Fruit fly (Drosophila melanogaster) whole organism, adult: ENCODE measurements around the gene Nfs1.

Source experiments
- CG11617 ChIP-seq: fragments of 200-800 bp; sonication (Bioruptor generic); optimal IDR thresholded peaks from 2 replicates; lab custom pipeline; 2017; ENCODE audit warnings: mild to moderate bottlenecking, missing biosample characterization, missing genetic modification reagents, missing genetic modification characterization
- CG12768 ChIP-seq: fragments of 200-800 bp; sonication (Bioruptor generic); optimal IDR thresholded peaks from 2 replicates; lab custom pipeline; 2017; ENCODE audit warnings: missing biosample characterization, missing genetic modification characterization, mild to moderate bottlenecking, moderate library complexity, missing genetic modification reagents
- CG14711 ChIP-seq: fragments of 200-800 bp; sonication (Bioruptor generic); optimal IDR thresholded peaks from 2 replicates; lab custom pipeline; 2018; ENCODE audit warnings: missing biosample characterization, mild to moderate bottlenecking, missing genetic modification characterization, moderate library complexity
- CG1620 ChIP-seq: fragments of 200-800 bp; sonication (Bioruptor generic); optimal IDR thresholded peaks from 2 replicates; lab custom pipeline; 2016; ENCODE audit warnings: missing biosample characterization, missing genetic modification characterization
- CG33017 ChIP-seq: fragments of 200-800 bp; sonication (Bioruptor generic); optimal IDR thresholded peaks from 2 replicates; lab custom pipeline; 2018; ENCODE audit warnings: missing biosample characterization, mild to moderate bottlenecking, missing genetic modification characterization, moderate library complexity
- CG5204 ChIP-seq: fragments of 200-800 bp; sonication (Bioruptor generic); optimal IDR thresholded peaks from 2 replicates; lab custom pipeline; 2016; ENCODE audit warnings: missing biosample characterization, missing genetic modification characterization
- CG7045 ChIP-seq: fragments of 200-800 bp; sonication (Bioruptor generic); optimal IDR thresholded peaks from 2 replicates; lab custom pipeline; 2017; ENCODE audit warnings: missing biosample characterization, mild to moderate bottlenecking, missing genetic modification characterization
- CG7101 ChIP-seq: fragments of 200-800 bp; sonication (Bioruptor generic); optimal IDR thresholded peaks from 2 replicates; lab custom pipeline; 2018; ENCODE audit warnings: missing biosample characterization, mild to moderate bottlenecking, missing genetic modification characterization, moderate library complexity
- Clk ChIP-seq: fragments of 200-800 bp; sonication (Bioruptor generic); optimal IDR thresholded peaks from 2 replicates; lab custom pipeline; 2017; ENCODE audit warnings: missing biosample characterization, missing genetic modification characterization
- Crg-1 ChIP-seq: fragments of 200-800 bp; sonication (Bioruptor generic); optimal IDR thresholded peaks from 2 replicates; lab custom pipeline; 2016; ENCODE audit warnings: missing biosample characterization, missing genetic modification characterization
- Hr96 ChIP-seq: fragments of 200-800 bp; sonication (Bioruptor generic); optimal IDR thresholded peaks from 2 replicates; lab custom pipeline; 2016; ENCODE audit warnings: missing biosample characterization, missing genetic modification characterization
- Mnt ChIP-seq: fragments of 200-800 bp; sonication (Bioruptor generic); optimal IDR thresholded peaks from 2 replicates; lab custom pipeline; 2016; ENCODE audit warnings: missing biosample characterization, mild to moderate bottlenecking, missing genetic modification characterization
- bab1 ChIP-seq: fragments of 200-800 bp; sonication (Bioruptor generic); optimal IDR thresholded peaks from 3 replicates; lab custom pipeline; 2019; ENCODE audit warnings: missing biosample characterization, mild to moderate bottlenecking, missing genetic modification characterization, moderate library complexity
- cic ChIP-seq: fragments of 200-800 bp; sonication (Bioruptor generic); optimal IDR thresholded peaks from 2 replicates; lab custom pipeline; 2017; ENCODE audit warnings: missing biosample characterization, mild to moderate bottlenecking, missing genetic modification characterization, moderate library complexity
- cnc ChIP-seq, 2 experiments: fragments of >200 bp; optimal IDR thresholded peaks; 2 replicates each; lab custom pipeline; 2017
- kay ChIP-seq: fragments of 200-800 bp; sonication (Bioruptor generic); peaks from one replicate; lab custom pipeline; 2016; ENCODE audit warnings: missing biosample characterization, missing genetic modification characterization, borderline replicate concordance
- ovo ChIP-seq: fragments of 200-800 bp; sonication (Bioruptor generic); optimal IDR thresholded peaks from 2 replicates; lab custom pipeline; 2016; ENCODE audit warnings: missing biosample characterization, missing genetic modification characterization
- pad ChIP-seq: fragments of 200-800 bp; sonication (Bioruptor generic); optimal IDR thresholded peaks from 3 replicates; lab custom pipeline; 2017; ENCODE audit warnings: missing biosample characterization, missing genetic modification characterization, mild to moderate bottlenecking, moderate library complexity, missing genetic modification reagents
- tj ChIP-seq: fragments of 200-800 bp; sonication (Bioruptor generic); optimal IDR thresholded peaks from 3 replicates; lab custom pipeline; 2017; ENCODE audit warnings: missing biosample characterization, mild to moderate bottlenecking, missing genetic modification characterization, moderate library complexity
- toe ChIP-seq: fragments of 200-800 bp; sonication (Bioruptor generic); optimal IDR thresholded peaks from 2 replicates; lab custom pipeline; 2016; ENCODE audit warnings: missing biosample characterization, missing genetic modification characterization

Gene Nfs1

dm6 chr2L:12045578-12045940 is 46.1 kb downstream of the Nfs1 start:
- TF ChIP-seq cnc (optimal IDR thresholded peaks at IDR 0.05; lab: Kevin White, UChicago): peak in 1 of 2 experiments; percentile 48
- TF ChIP-seq kay (GFP tag; lab: Kevin White, UChicago): no peak
- TF ChIP-seq pad (GFP tag; lab: Kevin White, UChicago): peak; percentile 81

- TF ChIP-seq Hr96 (GFP tag; lab: Kevin White, UChicago): peak; percentile 75
- peak; percentile 89 for TF ChIP-seq bab1 (GFP tag; lab: Kevin White, UChicago)
- peak; percentile 45 for TF ChIP-seq cic (GFP tag; lab: Kevin White, UChicago)
- peak; percentile 97 for TF ChIP-seq CG7101 (tag; lab: Kevin White, UChicago)
- TF ChIP-seq Mnt (GFP tag; lab: Kevin White, UChicago): peak; percentile 70
- TF ChIP-seq ovo (GFP tag; lab: Kevin White, UChicago): peak; percentile 27
- TF ChIP-seq CG1620: peak; percentile 79
- TF ChIP-seq CG5204: peak; percentile 85
- TF ChIP-seq pad (GFP tag; lab: Kevin White, UChicago): peak; percentile 43
- peak; percentile 92 for TF ChIP-seq CG12768 (GFP tag; lab: Kevin White, UChicago)
- TF ChIP-seq cnc (optimal IDR thresholded peaks at IDR 0.05; lab: Kevin White, UChicago): no peak
- peak; percentile 82 for TF ChIP-seq CG7045 (GFP tag; lab: Kevin White, UChicago)
- no peak for TF ChIP-seq Clk (GFP tag; lab: Kevin White, UChicago)
- TF ChIP-seq tj (GFP tag; lab: Kevin White, UChicago): peak; percentile 96
- TF ChIP-seq CG11617 (GFP tag; lab: Kevin White, UChicago): peak; percentile 95
- peak; percentile 85 for TF ChIP-seq toe
- TF ChIP-seq CG33017: peak; percentile 97
- peak; percentile 93 for TF ChIP-seq kay (GFP tag; lab: Kevin White, UChicago)
- TF ChIP-seq Crg-1 (GFP tag; lab: Kevin White, UChicago): peak; percentile 74
- TF ChIP-seq CG14711: peak; percentile 100
Observed at dm6 chr2L:12045941-12046855, 46.7 kb downstream of the Nfs1 start, which contains the start of gene CG6770. CG6770 (minus strand) TSS chr2L:12046118.

dm6 chr2L:12046856-12047230 is 47.4 kb downstream of the Nfs1 start:
- TF ChIP-seq tj (GFP tag; lab: Kevin White, UChicago) (no peak), ovo (GFP tag; lab: Kevin White, UChicago) (no peak), kay (GFP tag; lab: Kevin White, UChicago) (no peak), CG7101 (tag; lab: Kevin White, UChicago) (no peak), Mnt (GFP tag; lab: Kevin White, UChicago) (no peak)

dm6 chr2L:12048723-12049122 is 49.3 kb downstream of the Nfs1 start, which contains the start of gene Plzf:
Plzf (minus strand) TSS chr2L:12048918.
- no peak for TF ChIP-seq Hr96 (GFP tag; lab: Kevin White, UChicago)
- TF ChIP-seq CG12768 (GFP tag; lab: Kevin White, UChicago): no peak
- TF ChIP-seq ovo (GFP tag; lab: Kevin White, UChicago): no peak
- TF ChIP-seq CG1620: no peak
- TF ChIP-seq cnc (optimal IDR thresholded peaks at IDR 0.05; lab: Kevin White, UChicago): no peak

dm6 chr2L:12049133-12049532 is 49.7 kb downstream of the Nfs1 start, which contains the start of gene PLCXD:
PLCXD (plus strand) TSS chr2L:12049418.
- TF ChIP-seq CG11617 (GFP tag; lab: Kevin White, UChicago): no peak
- no peak for TF ChIP-seq Crg-1 (GFP tag; lab: Kevin White, UChicago)
- TF ChIP-seq Mnt (GFP tag; lab: Kevin White, UChicago): no peak
- TF ChIP-seq CG7101 (tag; lab: Kevin White, UChicago): no peak
- TF ChIP-seq cic (GFP tag; lab: Kevin White, UChicago): no peak
- TF ChIP-seq kay (GFP tag; lab: Kevin White, UChicago): no peak
- TF ChIP-seq Hr96 (GFP tag; lab: Kevin White, UChicago): no peak
- no peak for TF ChIP-seq toe
- TF ChIP-seq Clk (GFP tag; lab: Kevin White, UChicago): no peak
- TF ChIP-seq ovo (GFP tag; lab: Kevin White, UChicago): no peak
- no peak for TF ChIP-seq pad (GFP tag; lab: Kevin White, UChicago)
- TF ChIP-seq CG5204: no peak
- TF ChIP-seq tj (GFP tag; lab: Kevin White, UChicago): no peak
- TF ChIP-seq bab1 (GFP tag; lab: Kevin White, UChicago): no peak
- no peak for TF ChIP-seq CG7045 (GFP tag; lab: Kevin White, UChicago)
- no peak for TF ChIP-seq CG1620
- TF ChIP-seq cnc (optimal IDR thresholded peaks at IDR 0.05; lab: Kevin White, UChicago): no peak
- no peak for TF ChIP-seq CG33017
